Worm (Caenorhabditis elegans) whole organism, early embryonic: ENCODE measurements around the gene Y105C5A.1269.
"Not testable (repeated sequence)": the region's sequence is repeated elsewhere in the genome, so short reads cannot be mapped to it uniquely, and the experiment has no call there.

Experiments used
- aly-1 ChIP-seq: sonication (generic microtip); optimal IDR thresholded peaks from 2 replicates; lab custom pipeline; 2016; ENCODE audit warnings: missing genetic modification characterization, missing compliant biosample characterization
- ama-1 ChIP-seq: fragments of 150-350 bp; optimal IDR thresholded peaks from 2 replicates; lab custom pipeline; 2014
- ceh-13 ChIP-seq: fragments of 200-800 bp; sonication (Bioruptor generic); optimal IDR thresholded peaks from 2 replicates; lab custom pipeline; 2018; ENCODE audit warnings: mild to moderate bottlenecking, missing genetic modification characterization, missing compliant biosample characterization
- ceh-36 ChIP-seq: sonication (generic microtip); optimal IDR thresholded peaks from 2 replicates; lab custom pipeline; 2016; ENCODE audit warnings: missing genetic modification characterization, inconsistent platforms, missing compliant biosample characterization
- ets-7 ChIP-seq: sonication (generic microtip); optimal IDR thresholded peaks from 2 replicates; lab custom pipeline; 2016; ENCODE audit warnings: missing genotype, missing genetic modification characterization, missing compliant biosample characterization
- flt-1 ChIP-seq: fragments of 200-800 bp; sonication (Bioruptor generic); IDR thresholded peaks from 2 replicates; pipeline ENCODE4 v1.3.6; 2022; ENCODE audit warnings: missing genetic modification characterization, missing compliant biosample characterization
- hmbx-1 ChIP-seq: sonication (generic microtip); optimal IDR thresholded peaks from 2 replicates; lab custom pipeline; 2016; ENCODE audit warnings: mild to moderate bottlenecking, missing genetic modification characterization, missing compliant biosample characterization
- hmg-4 ChIP-seq: fragments of 200-800 bp; sonication (Bioruptor generic); optimal IDR thresholded peaks from 2 replicates; lab custom pipeline; 2018; ENCODE audit warnings: mild to moderate bottlenecking, missing genetic modification characterization, missing compliant biosample characterization
- hnd-1 ChIP-seq: sonication (generic microtip); optimal IDR thresholded peaks from 2 replicates; lab custom pipeline; 2016; ENCODE audit warnings: missing genetic modification characterization, missing compliant biosample characterization
- pes-1 ChIP-seq: fragments of 200-800 bp; sonication (Bioruptor generic); IDR thresholded peaks from 2 replicates; pipeline ENCODE4 v1.3.6; 2022; ENCODE audit warnings: missing genetic modification reagents, missing genetic modification characterization, missing compliant biosample characterization
- scrt-1 ChIP-seq: fragments of 200-800 bp; sonication (Bioruptor generic); IDR thresholded peaks from 2 replicates; pipeline ENCODE4 v1.3.6; 2022; ENCODE audit warnings: missing genetic modification characterization, missing compliant biosample characterization
- sea-1 ChIP-seq: fragments of 200-800 bp; sonication (Bioruptor generic); conservative IDR thresholded peaks from 2 replicates; pipeline ENCODE4 v1.3.6; 2022; ENCODE audit warnings: missing genetic modification characterization, missing compliant biosample characterization
- tbx-37 ChIP-seq: fragments of 200-800 bp; sonication (Bioruptor generic); conservative IDR thresholded peaks from 2 replicates; pipeline ENCODE4 v1.3.6; 2022; ENCODE audit warnings: missing genetic modification reagents, missing genetic modification characterization, missing compliant biosample characterization
- tra-4 ChIP-seq: sonication (generic microtip); optimal IDR thresholded peaks from 2 replicates; lab custom pipeline; 2017; ENCODE audit warnings: missing genetic modification characterization, missing compliant biosample characterization

DNA sequence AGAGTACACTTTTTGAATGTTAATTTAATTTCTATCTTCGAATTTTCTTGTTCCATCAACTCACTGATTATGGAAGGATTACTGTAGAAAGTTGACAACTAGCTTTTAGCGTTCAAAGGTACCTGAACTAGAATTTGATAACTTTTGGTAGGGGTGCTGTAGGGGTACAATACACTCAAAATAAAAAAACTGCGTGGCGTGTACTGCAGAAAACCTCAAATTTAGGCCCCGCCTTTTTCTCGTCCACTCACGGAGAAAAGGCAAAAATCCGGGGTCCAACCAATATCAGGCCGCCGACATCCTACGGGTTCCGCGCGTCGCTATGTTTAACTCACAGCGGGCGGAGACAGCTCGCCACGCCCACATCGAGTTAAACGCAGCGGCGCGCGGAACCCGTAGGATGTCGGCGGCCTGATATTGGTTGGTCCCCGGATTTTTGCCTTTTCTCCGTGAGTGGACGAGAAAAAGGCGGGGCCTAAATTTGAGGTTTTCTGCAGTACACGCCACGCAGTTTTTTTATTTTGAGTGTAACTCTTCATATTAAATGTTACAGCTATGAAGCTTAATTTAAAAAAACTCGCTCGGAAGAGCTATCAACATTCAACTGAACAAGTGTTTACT, 42.1 kb upstream of the Y105C5A.1269 start:
- TF ChIP-seq flt-1 (GFP tag; lab: Robert Waterston, UW); hnd-1 (tag; lab: Kevin White, UChicago); hmbx-1; ceh-13 (GFP tag; lab: Kevin White, UChicago); ama-1 (lab: Kevin White, UChicago); scrt-1 (GFP tag; lab: Robert Waterston, UW); tbx-37; sea-1; tra-4; ets-7 (tag; lab: Kevin White, UChicago); hmg-4 (GFP tag; lab: Kevin White, UChicago); ceh-36; aly-1: not testable (repeated sequence)
- TF ChIP-seq pes-1 (GFP tag; lab: Robert Waterston, UW): 0 out of 2 replicates have a peak, but pooled peaks have one; percentile 28
